Fruit fly (Drosophila melanogaster): Measurements from ENCODE around the gene Npc2b.

Gene Npc2b

DNA sequence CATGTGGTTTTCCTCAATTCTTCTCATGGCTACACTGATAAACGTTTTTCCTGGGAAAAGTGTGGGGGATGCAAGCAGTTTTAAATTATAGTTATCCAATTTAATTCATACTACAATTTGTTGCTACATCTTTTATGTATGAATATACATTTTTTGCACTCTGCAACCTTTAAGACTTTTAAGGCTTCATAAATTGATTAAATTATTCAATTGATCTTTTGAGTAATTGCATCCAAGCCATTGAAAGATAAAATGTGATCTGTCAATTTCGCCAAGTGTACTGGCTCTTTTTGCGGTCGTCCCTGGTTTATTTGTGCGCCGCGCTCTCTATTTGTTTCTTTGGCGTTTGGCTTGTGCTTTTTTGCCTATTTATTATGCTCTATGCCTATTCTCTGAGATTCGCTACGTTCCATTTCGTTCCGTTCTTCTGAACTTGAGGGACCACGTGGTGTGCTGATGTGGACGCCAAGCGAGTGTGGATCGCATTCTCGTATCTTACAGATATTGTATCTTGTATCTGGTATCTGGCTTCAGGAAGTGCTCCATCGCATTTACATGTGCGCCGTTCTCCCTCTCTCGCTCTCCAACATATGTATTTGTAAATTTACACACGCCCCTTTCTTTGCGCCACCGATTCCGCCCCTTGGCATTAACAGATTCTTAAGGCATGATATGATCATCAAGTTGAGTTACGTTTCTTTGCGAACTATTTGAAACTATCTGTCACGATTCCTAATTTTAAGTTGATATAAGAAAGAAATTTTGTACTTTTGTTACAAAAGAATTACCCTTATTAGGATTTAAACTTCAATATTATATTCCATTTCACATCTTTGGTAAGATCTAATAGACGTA is 36.9 kb upstream of the Npc2b start (continued):
- TF ChIP-seq ase (GFP tag; IDR thresholded peaks at IDR 0.05): peak; percentile 70; the same call in 2 of the 3 replicates
- TF ChIP-seq toy (GFP tag; IDR thresholded peaks at IDR 0.05): peak; percentile 86
- TF ChIP-seq CG10979 (tag; optimal IDR thresholded peaks at IDR 0.05): peak; percentile 28
- no peak for TF ChIP-seq btn (GFP tag; optimal IDR thresholded peaks at IDR 0.05)
- peak; percentile 70 for TF ChIP-seq psq (GFP tag; optimal IDR thresholded peaks at IDR 0.05)
- peak; percentile 94 for TF ChIP-seq CG3281 (GFP tag; optimal IDR thresholded peaks at IDR 0.05)
- TF ChIP-seq CG32767 (GFP tag; IDR thresholded peaks at IDR 0.05): peak; percentile 71; the same call in 1 of the 2 replicates
- TF ChIP-seq CG6272 (GFP tag; IDR thresholded peaks at IDR 0.05): peak; percentile 75
- no peak for TF ChIP-seq tll (GFP tag; optimal IDR thresholded peaks at IDR 0.05)
- TF ChIP-seq CG4707 (GFP tag; optimal IDR thresholded peaks at IDR 0.05): no peak
- TF ChIP-seq CG15011 (GFP tag; optimal IDR thresholded peaks at IDR 0.05): peak; percentile 79
- peak; percentile 11 for TF ChIP-seq YL-1 (GFP tag; optimal IDR thresholded peaks at IDR 0.05)
- no peak for TF ChIP-seq crol (GFP tag; IDR thresholded peaks at IDR 0.05)
- peak; percentile 81 for TF ChIP-seq CG9609 (GFP tag; optimal IDR thresholded peaks at IDR 0.05)
- TF ChIP-seq dysf (GFP tag; IDR thresholded peaks at IDR 0.05): peak; percentile 95
- TF ChIP-seq otp (GFP tag; IDR thresholded peaks at IDR 0.05): peak; percentile 47; the same call in 2 of the 3 replicates
- peak; percentile 76 for TF ChIP-seq CG31441 (GFP tag; IDR thresholded peaks at IDR 0.05)
- TF ChIP-seq Dp (GFP tag; optimal IDR thresholded peaks at IDR 0.05): no peak
- TF ChIP-seq CG9876 (GFP tag; optimal IDR thresholded peaks at IDR 0.05): peak; percentile 69
- peak; percentile 56 for TF ChIP-seq CG1603 (tag; optimal IDR thresholded peaks at IDR 0.05)
- TF ChIP-seq CG31224 (GFP tag; IDR thresholded peaks at IDR 0.05): peak; percentile 92
- TF ChIP-seq CG12236 (GFP tag; optimal IDR thresholded peaks at IDR 0.05): peak; percentile 11
- peak; percentile 29 for TF ChIP-seq kah (GFP tag; optimal IDR thresholded peaks at IDR 0.05)
- peak; percentile 84 for TF ChIP-seq CG11560 (tag; IDR thresholded peaks at IDR 0.05)
- peak; percentile 95 for TF ChIP-seq CG9932 (GFP tag; IDR thresholded peaks at IDR 0.05)
- TF ChIP-seq pan (optimal IDR thresholded peaks at IDR 0.05): no peak
- TF ChIP-seq pan (GFP tag; optimal IDR thresholded peaks at IDR 0.05 in 1 of 2, IDR thresholded peaks at IDR 0.05 in 1 of 2): peak in 1 of 2 experiments; percentile 85
- peak; percentile 50 for TF ChIP-seq CG18764 (GFP tag; optimal IDR thresholded peaks at IDR 0.05)
- TF ChIP-seq Tbp (GFP tag; optimal IDR thresholded peaks at IDR 0.05): no peak
- TF ChIP-seq NK7.1 (GFP tag; optimal IDR thresholded peaks at IDR 0.05): peak; percentile 42
- TF ChIP-seq ind (GFP tag; optimal IDR thresholded peaks at IDR 0.05): peak; percentile 86
- peak; percentile 84 for TF ChIP-seq Camta (GFP tag; optimal IDR thresholded peaks at IDR 0.05)
- TF ChIP-seq ems (GFP tag; optimal IDR thresholded peaks at IDR 0.05): peak; percentile 70
- peak; percentile 4 for TF ChIP-seq ab (GFP tag; optimal IDR thresholded peaks at IDR 0.05)
- TF ChIP-seq Six4 (GFP tag; optimal IDR thresholded peaks at IDR 0.05): peak; percentile 45
- no peak for TF ChIP-seq hth (optimal IDR thresholded peaks at IDR 0.05)
- no peak for TF ChIP-seq knrl (GFP tag; IDR thresholded peaks at IDR 0.05; ENCODE audit: partially characterized antibody)
- no peak for TF ChIP-seq CG7271 (tag; optimal IDR thresholded peaks at IDR 0.05)
- TF ChIP-seq Dip3 (GFP tag; optimal IDR thresholded peaks at IDR 0.05): peak; percentile 89
- peak; percentile 33 for TF ChIP-seq CG2875 (GFP tag; optimal IDR thresholded peaks at IDR 0.05)
- TF ChIP-seq Gug (GFP tag; IDR thresholded peaks at IDR 0.05): peak; percentile 84
- TF ChIP-seq CG8924 (tag; optimal IDR thresholded peaks at IDR 0.05): peak; percentile 85
- TF ChIP-seq CG4820 (GFP tag; optimal IDR thresholded peaks at IDR 0.05): peak; percentile 61
- no peak for TF ChIP-seq MESR4 (GFP tag; optimal IDR thresholded peaks at IDR 0.05)
- TF ChIP-seq CG6683 (GFP tag; optimal IDR thresholded peaks at IDR 0.05): peak; percentile 73
- peak; percentile 71 for TF ChIP-seq odd (GFP tag; optimal IDR thresholded peaks at IDR 0.05)
- no peak for TF ChIP-seq CG2129 (GFP tag; IDR thresholded peaks at IDR 0.05; ENCODE audit: partially characterized antibody)
- no peak for TF ChIP-seq kni (GFP tag; optimal IDR thresholded peaks at IDR 0.05)
- peak; percentile 43 to 84 for TF ChIP-seq bsh (GFP tag; optimal IDR thresholded peaks at IDR 0.05)

Data from whole organism, embryonic.